Worm (Caenorhabditis elegans) whole organism, young adult: ENCODE results near the gene yars-2.

Experiments used
- B0336.3 ChIP-seq: fragments of 200-800 bp; sonication (Bioruptor generic); IDR thresholded peaks from 2 replicates; pipeline ENCODE4 v1.3.6; 2022; ENCODE audit warnings: missing genetic modification characterization, missing compliant biosample characterization
- C17E4.6 ChIP-seq: fragments of 200-800 bp; sonication (Bioruptor generic); IDR thresholded peaks from 2 replicates; pipeline ENCODE4 v1.3.6; 2022; ENCODE audit warnings: missing genetic modification reagents, missing genetic modification characterization, missing compliant biosample characterization
- F10E7.11 ChIP-seq: sonication (generic microtip); optimal IDR thresholded peaks from 2 replicates; lab custom pipeline; 2017; ENCODE audit warnings: mild to moderate bottlenecking, missing genetic modification characterization, moderate library complexity, missing compliant biosample characterization
- F22D6.2 ChIP-seq: sonication (generic microtip); optimal IDR thresholded peaks from 2 replicates; lab custom pipeline; 2016; ENCODE audit warnings: mild to moderate bottlenecking, missing genetic modification characterization, missing compliant biosample characterization
- F23B12.7 ChIP-seq: sonication (generic microtip); optimal IDR thresholded peaks from 2 replicates; lab custom pipeline; 2017; ENCODE audit warnings: missing genetic modification characterization, mild to moderate bottlenecking, missing compliant biosample characterization, antibody characterized with exemption, moderate library complexity; ENCODE audit not compliant: insufficient read depth
- F57A8.1 ChIP-seq: fragments of 200-800 bp; sonication (Bioruptor generic); optimal IDR thresholded peaks from 2 replicates; lab custom pipeline; 2018; ENCODE audit warnings: mild to moderate bottlenecking, missing genetic modification characterization, moderate library complexity, missing compliant biosample characterization
- K12H6.12 ChIP-seq: fragments of 200-800 bp; sonication (Bioruptor generic); optimal IDR thresholded peaks from 2 replicates; lab custom pipeline; 2018; ENCODE audit warnings: mild to moderate bottlenecking, missing genetic modification characterization, missing compliant biosample characterization
- T07F8.4 ChIP-seq: sonication (generic microtip); optimal IDR thresholded peaks from 2 replicates; lab custom pipeline; 2016; ENCODE audit warnings: mild to moderate bottlenecking, missing genetic modification characterization, moderate library complexity, missing compliant biosample characterization
- Y53F4B.3 ChIP-seq: fragments of 200-800 bp; sonication (Bioruptor generic); IDR thresholded peaks from 2 replicates; pipeline ENCODE4 v1.3.6; 2022; ENCODE audit warnings: missing genetic modification reagents, missing genetic modification characterization, missing compliant biosample characterization
- Y53G8AR.9 ChIP-seq: fragments of 200-800 bp; sonication (Bioruptor generic); conservative IDR thresholded peaks from 2 replicates; pipeline ENCODE4 v1.3.6; 2022; ENCODE audit warnings: missing genetic modification reagents, missing genetic modification characterization, missing compliant biosample characterization
- ZK185.1 ChIP-seq: sonication (generic microtip); optimal IDR thresholded peaks from 2 replicates; lab custom pipeline; 2016; ENCODE audit warnings: mild to moderate bottlenecking, missing genetic modification characterization, missing compliant biosample characterization; ENCODE audit not compliant: poor library complexity, severe bottlenecking
- aptf-3 ChIP-seq: fragments of 200-800 bp; sonication (Bioruptor generic); IDR thresholded peaks from 2 replicates; pipeline ENCODE4 v1.3.6; 2022; ENCODE audit warnings: missing genetic modification characterization, missing compliant biosample characterization
- athp-1 ChIP-seq: sonication (generic microtip); optimal IDR thresholded peaks from 2 replicates; lab custom pipeline; 2017; ENCODE audit warnings: mild to moderate bottlenecking, missing genetic modification characterization, missing compliant biosample characterization
- bed-1 ChIP-seq: fragments of 200-800 bp; sonication (Bioruptor generic); IDR thresholded peaks from 2 replicates; pipeline ENCODE4 v1.3.6; 2022; ENCODE audit warnings: missing genetic modification reagents, missing genetic modification characterization, missing compliant biosample characterization
- bed-2 ChIP-seq: fragments of 200-800 bp; sonication (Bioruptor generic); IDR thresholded peaks from 2 replicates; pipeline ENCODE4 v1.3.6; 2022; ENCODE audit warnings: missing genetic modification reagents, missing genetic modification characterization, missing compliant biosample characterization
- ceh-40 ChIP-seq: fragments of 200-800 bp; sonication (Bioruptor generic); IDR thresholded peaks from 2 replicates; pipeline ENCODE4 v1.3.6; 2022; ENCODE audit warnings: missing genetic modification characterization, missing compliant biosample characterization
- ceh-58 ChIP-seq: fragments of 200-800 bp; sonication (Bioruptor generic); IDR thresholded peaks from 2 replicates; pipeline ENCODE4 v1.3.6; 2022; ENCODE audit warnings: missing genetic modification characterization, missing compliant biosample characterization
- dox-1 ChIP-seq: fragments of 200-800 bp; sonication (Bioruptor generic); IDR thresholded peaks from 2 replicates; pipeline ENCODE4 v1.3.6; 2022; ENCODE audit warnings: missing genetic modification reagents, missing genetic modification characterization, missing compliant biosample characterization
- dpl-1 ChIP-seq: fragments of 150-350 bp; optimal IDR thresholded peaks from 2 replicates; lab custom pipeline; 2014; ENCODE audit warnings: missing biosample characterization, missing genetic modification reagents, missing genetic modification characterization
- ekl-4 ChIP-seq: fragments of 200-800 bp; sonication (Bioruptor generic); IDR thresholded peaks from 2 replicates; pipeline ENCODE4 v1.3.6; 2022; ENCODE audit warnings: missing genetic modification reagents, missing genetic modification characterization, missing compliant biosample characterization
- ets-4 ChIP-seq: fragments of 200-800 bp; sonication (Bioruptor generic); optimal IDR thresholded peaks from 2 replicates; lab custom pipeline; 2018; ENCODE audit warnings: mild to moderate bottlenecking, missing genetic modification characterization, missing compliant biosample characterization
- gei-17 ChIP-seq: fragments of 200-800 bp; sonication (Bioruptor generic); optimal IDR thresholded peaks from 2 replicates; lab custom pipeline; 2018; ENCODE audit warnings: mild to moderate bottlenecking, missing genetic modification characterization, missing compliant biosample characterization
- him-1 ChIP-seq: sonication (generic microtip); optimal IDR thresholded peaks from 2 replicates; lab custom pipeline; 2016; ENCODE audit warnings: missing genotype, missing genetic modification reagents, missing genetic modification characterization, missing compliant biosample characterization
- hlh-12 ChIP-seq: sonication (generic microtip); optimal IDR thresholded peaks from 2 replicates; lab custom pipeline; 2016; ENCODE audit warnings: missing genetic modification characterization, missing compliant biosample characterization
- hlh-26 ChIP-seq: fragments of 200-800 bp; sonication (Bioruptor generic); conservative IDR thresholded peaks from 2 replicates; pipeline ENCODE4 v1.3.6; 2022; ENCODE audit warnings: missing genetic modification reagents, missing genetic modification characterization, missing compliant biosample characterization
- hmg-1.2 ChIP-seq: fragments of 200-800 bp; sonication (Bioruptor generic); IDR thresholded peaks from 2 replicates; pipeline ENCODE4 v1.3.6; 2022; ENCODE audit warnings: missing genetic modification reagents, missing genetic modification characterization, missing compliant biosample characterization
- let-526 ChIP-seq: fragments of 200-800 bp; sonication (Bioruptor generic); IDR thresholded peaks from 2 replicates; pipeline ENCODE4 v1.3.6; 2022; ENCODE audit warnings: missing genetic modification reagents, missing genetic modification characterization, missing compliant biosample characterization
- let-607 ChIP-seq, 2 experiments: fragments of 200-800 bp in 1 of 2; sonication (Bioruptor generic) in 1 of 2; sonication (generic microtip) in 1 of 2; optimal IDR thresholded peaks; 2 replicates each; lab custom pipeline; 2016 to 2018; ENCODE audit warnings: mild to moderate bottlenecking in 2 of 2, missing compliant biosample characterization in 2 of 2, missing genetic modification characterization in 2 of 2, moderate library complexity in 2 of 2, missing genotype in 1 of 2
- lin-35 ChIP-seq, 3 experiments: fragments of 150-350 bp in 2 of 3; sonication (generic microtip) in 1 of 3; optimal IDR thresholded peaks; 2 replicates each; lab custom pipeline; 2014 to 2018; ENCODE audit warnings: missing biosample characterization in 3 of 3, missing genetic modification characterization in 3 of 3, missing genetic modification reagents in 3 of 3
- madf-10 ChIP-seq: sonication (generic microtip); optimal IDR thresholded peaks from 2 replicates; lab custom pipeline; 2016; ENCODE audit warnings: mild to moderate bottlenecking, missing genetic modification characterization, missing compliant biosample characterization
- madf-6 ChIP-seq: fragments of 200-800 bp; sonication (Bioruptor generic); IDR thresholded peaks from 2 replicates; pipeline ENCODE4 v1.3.6; 2022; ENCODE audit warnings: missing genetic modification reagents, missing genetic modification characterization, missing compliant biosample characterization
- madf-8 ChIP-seq: fragments of 200-800 bp; sonication (Bioruptor generic); conservative IDR thresholded peaks from 2 replicates; pipeline ENCODE4 v1.3.6; 2022; ENCODE audit warnings: missing genetic modification reagents, missing genetic modification characterization, missing compliant biosample characterization
- mes-4 ChIP-seq: sonication (generic microtip); optimal IDR thresholded peaks from 2 replicates; lab custom pipeline; 2016; ENCODE audit warnings: missing genotype, missing genetic modification characterization, missing compliant biosample characterization
- mxl-1 ChIP-seq: sonication (generic microtip); optimal IDR thresholded peaks from 2 replicates; lab custom pipeline; 2016; ENCODE audit warnings: missing genetic modification characterization, missing compliant biosample characterization
- nhr-179 ChIP-seq: sonication (generic microtip); optimal IDR thresholded peaks from 2 replicates; lab custom pipeline; 2016; ENCODE audit warnings: mild to moderate bottlenecking, missing genetic modification characterization, missing compliant biosample characterization
- nhr-80 ChIP-seq: sonication (generic microtip); optimal IDR thresholded peaks from 2 replicates; lab custom pipeline; 2016; ENCODE audit warnings: missing genetic modification characterization, missing compliant biosample characterization
- nhr-90 ChIP-seq: sonication (generic microtip); optimal IDR thresholded peaks from 2 replicates; lab custom pipeline; 2016; ENCODE audit warnings: missing genotype, mild to moderate bottlenecking, missing genetic modification characterization, missing compliant biosample characterization
- rcor-1 ChIP-seq: fragments of 200-800 bp; sonication (Bioruptor generic); IDR thresholded peaks from 2 replicates; pipeline ENCODE4 v1.3.6; 2022; ENCODE audit warnings: missing genetic modification reagents, missing genetic modification characterization, missing compliant biosample characterization
- rec-8 ChIP-seq, 2 experiments: sonication (generic microtip); optimal IDR thresholded peaks; 2 replicates each; lab custom pipeline; 2016; ENCODE audit warnings: mild to moderate bottlenecking in 2 of 2, missing genetic modification characterization in 2 of 2, missing genetic modification reagents in 2 of 2, missing genotype in 2 of 2, missing biosample characterization in 1 of 2, missing compliant biosample characterization in 1 of 2, moderate library complexity in 1 of 2
- snpc-1.1 ChIP-seq: sonication (generic microtip); optimal IDR thresholded peaks from 2 replicates; lab custom pipeline; 2017; ENCODE audit warnings: missing genetic modification characterization, mild to moderate bottlenecking, missing compliant biosample characterization, antibody characterized with exemption, moderate library complexity, missing genotype, missing genetic modification reagents; ENCODE audit not compliant: insufficient read depth
- snpc-4 ChIP-seq, 5 experiments: fragments of 150-350 bp in 1 of 5; sonication (generic microtip) in 4 of 5; optimal IDR thresholded peaks; 2 replicates each; lab custom pipeline; 2014 to 2018; ENCODE audit warnings: missing genetic modification characterization in 5 of 5, missing biosample characterization in 3 of 5, antibody characterized with exemption in 2 of 5, mild to moderate bottlenecking in 2 of 5, missing compliant biosample characterization in 2 of 5, missing genotype in 2 of 5, moderate library complexity in 2 of 5, missing genetic modification reagents in 1 of 5
- somi-1 ChIP-seq: fragments of 200-800 bp; sonication (Bioruptor generic); optimal IDR thresholded peaks from 2 replicates; lab custom pipeline; 2018; ENCODE audit warnings: mild to moderate bottlenecking, missing genetic modification characterization, missing compliant biosample characterization
- zfh-2 ChIP-seq: fragments of 200-800 bp; sonication (Bioruptor generic); conservative IDR thresholded peaks from 2 replicates; pipeline ENCODE4 v1.3.6; 2022; ENCODE audit warnings: missing genetic modification reagents, missing genetic modification characterization, missing compliant biosample characterization
- ztf-28 ChIP-seq: fragments of 200-800 bp; sonication (Bioruptor generic); IDR thresholded peaks from 2 replicates; pipeline ENCODE4 v1.3.6; 2022; ENCODE audit warnings: missing genetic modification reagents, missing genetic modification characterization, missing compliant biosample characterization
- ztf-3 ChIP-seq: fragments of 200-800 bp; sonication (Bioruptor generic); optimal IDR thresholded peaks from 2 replicates; lab custom pipeline; 2018; ENCODE audit warnings: mild to moderate bottlenecking, missing genetic modification characterization, missing compliant biosample characterization
- ztf-6 ChIP-seq: fragments of 200-800 bp; sonication (Bioruptor generic); IDR thresholded peaks from 2 replicates; pipeline ENCODE4 v1.3.6; 2022; ENCODE audit warnings: missing genetic modification reagents, missing genetic modification characterization, missing compliant biosample characterization

Gene yars-2

ce11 chrIV:4749728-4750278, 37.4 kb upstream of the yars-2 start, which contains the start of the genes rpl-20 and Y17G9B.5 (continued):
- peak; percentile 99 for TF ChIP-seq K12H6.12
- TF ChIP-seq let-607 (tag; optimal IDR thresholded peaks at IDR 0.05; lab: Kevin White, UChicago) = peak; percentile 95 to 97
- peak; percentile 96 for TF ChIP-seq dpl-1 (GFP tag; lab: Kevin White, UChicago)
- TF ChIP-seq nhr-80 = peak; percentile 99
- peak; percentile 93 for TF ChIP-seq F10E7.11
- 0 out of 2 replicates have a peak, but pooled peaks have one; percentile 85 for TF ChIP-seq bed-1 (GFP tag; lab: Robert Waterston, UW)
- TF ChIP-seq ets-4 (GFP tag; lab: Kevin White, UChicago) = peak; percentile 96
- no peak for TF ChIP-seq hlh-12 (tag; lab: Kevin White, UChicago)
- TF ChIP-seq hlh-26 = no peak
- peak; percentile 100 for TF ChIP-seq dox-1 (GFP tag; lab: Robert Waterston, UW)
- peak; percentile 100 for TF ChIP-seq athp-1
- peak; percentile 96 for TF ChIP-seq F22D6.2
- peak; percentile 92 for TF ChIP-seq T07F8.4
- TF ChIP-seq aptf-3 (GFP tag; lab: Robert Waterston, UW) = 0 out of 2 replicates have a peak, but pooled peaks have one; percentile 37
- peak; percentile 95 for TF ChIP-seq snpc-4 (GFP tag; optimal IDR thresholded peaks at IDR 0.05; lab: Kevin White, UChicago)
- peak; percentile 95 to 97 (median 96) for TF ChIP-seq snpc-4 (tag; optimal IDR thresholded peaks at IDR 0.05; lab: Kevin White, UChicago)
- no peak for TF ChIP-seq nhr-179 (tag; lab: Kevin White, UChicago)
- peak; percentile 92 for TF ChIP-seq ceh-40 (GFP tag; lab: Robert Waterston, UW)
- peak; percentile 99 for TF ChIP-seq ekl-4 (GFP tag; lab: Robert Waterston, UW)
- 0 out of 2 replicates have a peak, but pooled peaks have one; percentile 54 for TF ChIP-seq ceh-58 (GFP tag; lab: Robert Waterston, UW)
- TF ChIP-seq snpc-1.1 (tag; lab: Kevin White, UChicago) = peak; percentile 92
- peak; percentile 98 for TF ChIP-seq ztf-3 (GFP tag; lab: Kevin White, UChicago)
- peak; percentile 84 for TF ChIP-seq F57A8.1 (GFP tag; lab: Kevin White, UChicago)
- peak; percentile 72 for TF ChIP-seq zfh-2 (GFP tag; lab: Robert Waterston, UW)
- TF ChIP-seq him-1 (tag; lab: Kevin White, UChicago) = peak; percentile 96
- TF ChIP-seq B0336.3 (GFP tag; lab: Robert Waterston, UW) = peak; percentile 100
- peak; percentile 98 for TF ChIP-seq ztf-6 (GFP tag; lab: Robert Waterston, UW)
- peak; percentile 94 for TF ChIP-seq madf-8 (GFP tag; lab: Robert Waterston, UW)
- TF ChIP-seq mxl-1 (tag; lab: Kevin White, UChicago) = no peak
- TF ChIP-seq C17E4.6 (GFP tag; lab: Robert Waterston, UW) = peak; percentile 99
- TF ChIP-seq lin-35 (GFP tag; optimal IDR thresholded peaks at IDR 0.05; lab: Kevin White, UChicago) = peak; percentile 49 to 100 (median 90)
- peak; percentile 97 for TF ChIP-seq hmg-1.2 (GFP tag; lab: Robert Waterston, UW)
- peak; percentile 94 for TF ChIP-seq bed-2
- peak; percentile 99 for TF ChIP-seq madf-6 (GFP tag; lab: Robert Waterston, UW)
- TF ChIP-seq Y53F4B.3 (GFP tag; lab: Robert Waterston, UW) = peak; percentile 91
- TF ChIP-seq F23B12.7 (tag; lab: Kevin White, UChicago) = peak; percentile 99
- TF ChIP-seq somi-1 = peak; percentile 100
- peak; percentile 97 for TF ChIP-seq madf-10 (tag; lab: Kevin White, UChicago)
- peak; percentile 79 to 81 for TF ChIP-seq rec-8 (tag; optimal IDR thresholded peaks at IDR 0.05; lab: Kevin White, UChicago)
- peak; percentile 100 for TF ChIP-seq Y53G8AR.9 (GFP tag; lab: Robert Waterston, UW)
- TF ChIP-seq ztf-28 = peak; percentile 95
- peak; percentile 93 for TF ChIP-seq nhr-90 (tag; lab: Kevin White, UChicago)
- peak; percentile 88 for TF ChIP-seq mes-4 (tag; lab: Kevin White, UChicago)
- peak; percentile 94 for TF ChIP-seq gei-17
- TF ChIP-seq rcor-1 (GFP tag; lab: Robert Waterston, UW) = peak; percentile 99
- peak; percentile 99 for TF ChIP-seq ZK185.1 (tag; lab: Kevin White, UChicago)
- TF ChIP-seq let-526 (GFP tag; lab: Robert Waterston, UW) = peak; percentile 99
